Fruit fly (Drosophila melanogaster) whole organism, embryonic: ENCODE data around the gene CG11858.

Source experiments
- Atf6 ChIP-seq: fragments of 200-800 bp; sonication (Bioruptor generic); IDR thresholded peaks from 2 replicates; pipeline ENCODE4 v1.3.6; 2022; ENCODE audit warnings: missing biosample characterization, missing genetic modification characterization
- Blimp-1 ChIP-seq: fragments of 200-800 bp; sonication (Bioruptor generic); optimal IDR thresholded peaks from 3 replicates; lab custom pipeline; 2018; ENCODE audit warnings: missing biosample characterization, missing genetic modification characterization, mild to moderate bottlenecking, moderate library complexity, missing genetic modification reagents
- CG10209 ChIP-seq: fragments of 200-800 bp; sonication (Bioruptor generic); optimal IDR thresholded peaks from 3 replicates; lab custom pipeline; 2017; ENCODE audit warnings: missing biosample characterization, mild to moderate bottlenecking, missing genetic modification characterization, missing genetic modification reagents
- CG1024 ChIP-seq: fragments of 200-800 bp; sonication (Bioruptor generic); IDR thresholded peaks from 2 replicates; pipeline ENCODE4 v1.3.6; 2022; ENCODE audit warnings: missing biosample characterization, missing genetic modification characterization
- CG11560 ChIP-seq: fragments of 200-800 bp; sonication (Bioruptor generic); IDR thresholded peaks from 3 replicates; pipeline ENCODE4 v1.3.6; 2022; ENCODE audit warnings: missing biosample characterization, missing genetic modification characterization
- CG12155 ChIP-seq: fragments of 200-800 bp; sonication (Bioruptor generic); optimal IDR thresholded peaks from 3 replicates; lab custom pipeline; 2016; ENCODE audit warnings: missing biosample characterization, missing genetic modification characterization
- CG12942 ChIP-seq: fragments of 200-800 bp; sonication (Bioruptor generic); optimal IDR thresholded peaks from 3 replicates; lab custom pipeline; 2016; ENCODE audit warnings: missing biosample characterization, missing genetic modification characterization
- CG13296 ChIP-seq: fragments of 200-800 bp; sonication (Bioruptor generic); optimal IDR thresholded peaks from 3 replicates; lab custom pipeline; 2018; ENCODE audit warnings: missing biosample characterization, mild to moderate bottlenecking, missing genetic modification characterization
- CG13624 ChIP-seq: fragments of 200-800 bp; sonication (Bioruptor generic); optimal IDR thresholded peaks from 2 replicates; lab custom pipeline; 2016; ENCODE audit warnings: missing biosample characterization, missing genetic modification characterization
- CG13894 ChIP-seq: fragments of 200-800 bp; sonication (Bioruptor generic); optimal IDR thresholded peaks from 3 replicates; lab custom pipeline; 2018; ENCODE audit warnings: missing biosample characterization, mild to moderate bottlenecking, missing genetic modification characterization, moderate library complexity
- CG1792 ChIP-seq: fragments of 200-800 bp; sonication (Bioruptor generic); optimal IDR thresholded peaks from 2 replicates; lab custom pipeline; 2016; ENCODE audit warnings: missing biosample characterization, missing genetic modification characterization
- CG18011 ChIP-seq: fragments of 200-800 bp; sonication (Bioruptor generic); optimal IDR thresholded peaks from 2 replicates; lab custom pipeline; 2017; ENCODE audit warnings: missing biosample characterization, missing genetic modification characterization, mild to moderate bottlenecking, moderate library complexity, missing genotype
- CG2712 ChIP-seq: fragments of 200-800 bp; optimal IDR thresholded peaks from 3 replicates; lab custom pipeline; 2019; ENCODE audit warnings: missing biosample characterization, mild to moderate bottlenecking, missing genetic modification characterization, moderate library complexity
- CG31365 ChIP-seq: fragments of 200-800 bp; sonication (Bioruptor generic); optimal IDR thresholded peaks from 2 replicates; lab custom pipeline; 2018; ENCODE audit warnings: missing biosample characterization, mild to moderate bottlenecking, missing genetic modification characterization
- CG3163 ChIP-seq: fragments of 200-800 bp; sonication (Bioruptor generic); optimal IDR thresholded peaks from 3 replicates; lab custom pipeline; 2016; ENCODE audit warnings: missing biosample characterization, missing genetic modification characterization
- CG4282 ChIP-seq: fragments of 200-800 bp; sonication (Bioruptor generic); optimal IDR thresholded peaks from 2 replicates; lab custom pipeline; 2016; ENCODE audit warnings: missing biosample characterization, missing genetic modification characterization
- CG43689 ChIP-seq: fragments of 200-800 bp; sonication (Bioruptor generic); IDR thresholded peaks from 2 replicates; pipeline ENCODE4 v1.3.6; 2022; ENCODE audit warnings: missing biosample characterization, missing genetic modification characterization
- CG5953 ChIP-seq: fragments of 200-800 bp; sonication (Bioruptor generic); IDR thresholded peaks from 2 replicates; pipeline ENCODE4 v1.3.6; 2022; ENCODE audit warnings: missing biosample characterization, missing genetic modification characterization
- CG6175 ChIP-seq: fragments of 200-800 bp; sonication (Bioruptor generic); IDR thresholded peaks from 3 replicates; pipeline ENCODE4 v1.3.6; 2022; ENCODE audit warnings: missing biosample characterization, missing genetic modification characterization
- CG7745 ChIP-seq: fragments of 200-800 bp; sonication (Bioruptor generic); optimal IDR thresholded peaks from 2 replicates; lab custom pipeline; 2018; ENCODE audit warnings: missing biosample characterization, mild to moderate bottlenecking, missing genetic modification characterization, moderate library complexity
- CG7987 ChIP-seq: fragments of 200-800 bp; sonication (Bioruptor generic); optimal IDR thresholded peaks from 2 replicates; lab custom pipeline; 2018; ENCODE audit warnings: missing biosample characterization, mild to moderate bottlenecking, missing genetic modification characterization, moderate library complexity
- CG8388 ChIP-seq: fragments of 200-800 bp; sonication (Bioruptor generic); optimal IDR thresholded peaks from 2 replicates; lab custom pipeline; 2019; ENCODE audit warnings: missing biosample characterization, mild to moderate bottlenecking, missing genetic modification characterization, moderate library complexity
- CG9215 ChIP-seq: fragments of 200-800 bp; sonication (Bioruptor generic); IDR thresholded peaks from 2 replicates; pipeline ENCODE4 v1.3.6; 2022; ENCODE audit warnings: missing biosample characterization, missing genetic modification characterization
- Hr78 ChIP-seq, 2 experiments: fragments of 200-800 bp in 1 of 2; fragments of >200 bp in 1 of 2; sonication (Bioruptor generic) in 1 of 2; optimal IDR thresholded peaks; 2 replicates each; lab custom pipeline; 2017 to 2019; ENCODE audit warnings: missing biosample characterization in 2 of 2, missing genetic modification characterization in 2 of 2, mild to moderate bottlenecking in 1 of 2, moderate library complexity in 1 of 2
- Hsf ChIP-seq: fragments of 200-800 bp; sonication (Bioruptor generic); optimal IDR thresholded peaks from 3 replicates; lab custom pipeline; 2016; ENCODE audit warnings: missing biosample characterization, missing genetic modification characterization
- MBD-R2 ChIP-seq: fragments of 200-800 bp; sonication (Bioruptor generic); IDR thresholded peaks from 2 replicates; pipeline ENCODE4 v1.3.6; 2022; ENCODE audit warnings: missing biosample characterization, missing genetic modification characterization
- Side ChIP-seq: fragments of 200-800 bp; sonication (Bioruptor generic); optimal IDR thresholded peaks from 2 replicates; lab custom pipeline; 2016; ENCODE audit warnings: missing biosample characterization, missing genetic modification characterization
- Ssrp ChIP-seq: fragments of 200-800 bp; sonication (Bioruptor generic); optimal IDR thresholded peaks from 2 replicates; lab custom pipeline; 2018; ENCODE audit warnings: missing biosample characterization, mild to moderate bottlenecking, missing genetic modification characterization, moderate library complexity
- al ChIP-seq: fragments of 200-800 bp; sonication (Bioruptor generic); IDR thresholded peaks from 2 replicates; pipeline ENCODE4 v1.3.6; 2022; ENCODE audit warnings: missing biosample characterization, missing genetic modification characterization
- bcd ChIP-seq: fragments of 200-800 bp; sonication (Bioruptor generic); optimal IDR thresholded peaks from 2 replicates; lab custom pipeline; 2017; ENCODE audit warnings: missing biosample characterization, mild to moderate bottlenecking, missing genetic modification characterization
- cas ChIP-seq: fragments of 200-800 bp; sonication (Bioruptor generic); IDR thresholded peaks from 2 replicates; pipeline ENCODE4 v1.3.6; 2022; ENCODE audit warnings: missing biosample characterization, missing genetic modification characterization
- chn ChIP-seq: fragments of 200-800 bp; sonication (Bioruptor generic); optimal IDR thresholded peaks from 2 replicates; lab custom pipeline; 2016; ENCODE audit warnings: missing biosample characterization, missing genetic modification characterization
- crc ChIP-seq: fragments of 200-800 bp; sonication (Bioruptor generic); optimal IDR thresholded peaks from 2 replicates; lab custom pipeline; 2016; ENCODE audit warnings: missing biosample characterization, missing genetic modification characterization
- danr ChIP-seq: fragments of 200-800 bp; sonication (Bioruptor generic); IDR thresholded peaks from 2 replicates; pipeline ENCODE4 v1.3.6; 2022; ENCODE audit warnings: missing biosample characterization, missing genetic modification characterization
- dmrt11E ChIP-seq: fragments of 200-800 bp; sonication (Bioruptor generic); optimal IDR thresholded peaks from 3 replicates; lab custom pipeline; 2018; ENCODE audit warnings: missing biosample characterization, mild to moderate bottlenecking, missing genetic modification characterization, moderate library complexity
- eyg ChIP-seq: fragments of 200-800 bp; sonication (Bioruptor generic); optimal IDR thresholded peaks from 3 replicates; lab custom pipeline; 2016; ENCODE audit warnings: missing biosample characterization, missing genetic modification characterization
- fd102C ChIP-seq: fragments of 200-800 bp; sonication (Bioruptor generic); optimal IDR thresholded peaks from 2 replicates; lab custom pipeline; 2018; ENCODE audit warnings: missing biosample characterization, mild to moderate bottlenecking, missing genetic modification characterization, moderate library complexity
- fd64A ChIP-seq: fragments of 200-800 bp; sonication (Bioruptor generic); optimal IDR thresholded peaks from 3 replicates; lab custom pipeline; 2018; ENCODE audit warnings: missing biosample characterization, mild to moderate bottlenecking, missing genetic modification characterization
- h ChIP-seq: fragments of >200 bp; optimal IDR thresholded peaks from 2 replicates; lab custom pipeline; 2017
- jumu ChIP-seq: fragments of 200-800 bp; sonication (Bioruptor generic); optimal IDR thresholded peaks from 3 replicates; lab custom pipeline; 2016; ENCODE audit warnings: missing biosample characterization, missing genetic modification characterization
- knrl ChIP-seq: fragments of 200-800 bp; sonication (Bioruptor generic); IDR thresholded peaks from 3 replicates; pipeline ENCODE4 v1.3.6; 2022; ENCODE audit warnings: missing biosample characterization, missing genetic modification characterization; ENCODE audit not compliant: partially characterized antibody
- lab ChIP-seq: fragments of 200-800 bp; sonication (Bioruptor generic); optimal IDR thresholded peaks from 3 replicates; lab custom pipeline; 2017; ENCODE audit warnings: missing biosample characterization, missing genetic modification characterization, mild to moderate bottlenecking, moderate library complexity, missing genetic modification reagents
- nerfin-2 ChIP-seq: fragments of 200-800 bp; sonication (Bioruptor generic); IDR thresholded peaks from 2 replicates; pipeline ENCODE4 v1.3.6; 2022; ENCODE audit warnings: missing biosample characterization, missing genetic modification characterization; ENCODE audit not compliant: partially characterized antibody
- oc ChIP-seq: fragments of 200-800 bp; sonication (Bioruptor generic); optimal IDR thresholded peaks from 2 replicates; lab custom pipeline; 2018; ENCODE audit warnings: missing biosample characterization, mild to moderate bottlenecking, missing genetic modification characterization, moderate library complexity
- onecut ChIP-seq: fragments of 200-800 bp; sonication (Bioruptor generic); IDR thresholded peaks from 2 replicates; pipeline ENCODE4 v1.3.6; 2022; ENCODE audit warnings: missing biosample characterization, missing genetic modification characterization
- schlank ChIP-seq: fragments of 200-800 bp; sonication (Bioruptor generic); optimal IDR thresholded peaks from 2 replicates; lab custom pipeline; 2018; ENCODE audit warnings: missing biosample characterization, mild to moderate bottlenecking, missing genetic modification characterization
- slp2 ChIP-seq: fragments of 200-800 bp; sonication (Bioruptor generic); optimal IDR thresholded peaks from 2 replicates; lab custom pipeline; 2016; ENCODE audit warnings: missing biosample characterization, missing genetic modification characterization
- stwl ChIP-seq: fragments of 200-800 bp; sonication (Bioruptor generic); optimal IDR thresholded peaks from 3 replicates; lab custom pipeline; 2018; ENCODE audit warnings: missing biosample characterization, mild to moderate bottlenecking, missing genetic modification characterization, moderate library complexity
- tna ChIP-seq: fragments of 200-800 bp; sonication (Bioruptor generic); IDR thresholded peaks from 2 replicates; pipeline ENCODE4 v1.3.6; 2022; ENCODE audit warnings: missing biosample characterization, missing genetic modification characterization; ENCODE audit not compliant: partially characterized antibody
- trem ChIP-seq: fragments of 200-800 bp; optimal IDR thresholded peaks from 3 replicates; lab custom pipeline; 2019; ENCODE audit warnings: missing biosample characterization, mild to moderate bottlenecking, missing genetic modification characterization, moderate library complexity

The CG11858 gene

DNA sequence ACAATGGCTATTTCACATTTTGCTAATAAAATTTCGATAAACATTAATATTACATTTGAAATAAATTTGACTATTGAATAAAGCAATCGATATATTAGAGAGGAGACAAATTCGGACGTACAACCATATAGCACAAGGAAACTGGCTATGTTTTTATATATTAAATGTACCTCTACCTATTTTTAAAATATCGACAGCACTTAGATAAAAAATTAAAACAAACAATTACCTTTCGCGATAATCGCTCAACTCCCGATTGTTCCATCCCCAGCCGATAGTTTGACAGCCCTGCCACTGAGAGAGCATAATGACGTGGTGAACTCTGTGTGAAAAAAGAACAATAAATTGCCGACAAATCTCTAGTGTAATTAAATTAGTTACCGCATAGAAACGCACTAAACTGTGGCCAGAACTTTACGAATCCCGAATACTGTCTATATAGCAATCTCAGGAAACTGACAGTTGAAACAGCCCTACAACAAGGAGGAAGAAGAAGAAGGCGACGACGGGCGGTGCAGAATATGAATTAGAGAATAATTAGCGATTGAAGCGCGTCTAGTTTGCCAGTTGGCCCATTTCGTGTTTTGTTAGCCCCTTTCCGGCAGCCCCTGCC is 3.8 kb upstream of the CG11858 start, which contains the start of gene CG11857 (continued):
- peak; percentile 98 for TF ChIP-seq CG2712
- peak; percentile 79 for TF ChIP-seq fd102C (GFP tag; lab: Kevin White, UChicago)
- TF ChIP-seq knrl (GFP tag; lab: Robert Waterston, UW): peak; percentile 100
- TF ChIP-seq tna (GFP tag; lab: Robert Waterston, UW): peak; percentile 99
- peak; percentile 94 for TF ChIP-seq oc
- peak; percentile 99 for TF ChIP-seq nerfin-2 (GFP tag; lab: Robert Waterston, UW)
- peak; percentile 93 for TF ChIP-seq CG13296
- TF ChIP-seq Hsf: peak; percentile 99
- peak; percentile 96 for TF ChIP-seq slp2 (GFP tag; lab: Kevin White, UChicago)
- peak; percentile 98 for TF ChIP-seq CG12942 (GFP tag; lab: Kevin White, UChicago)
- peak; percentile 83 for TF ChIP-seq CG31365 (tag; lab: Kevin White, UChicago)
- peak; percentile 95 for TF ChIP-seq CG1024 (GFP tag; lab: Robert Waterston, UW)
- TF ChIP-seq dmrt11E (tag; lab: Kevin White, UChicago): peak; percentile 98
- TF ChIP-seq CG8388 (GFP tag; lab: Kevin White, UChicago): peak; percentile 95
- peak; percentile 97 for TF ChIP-seq trem (tag; lab: Kevin White, UChicago)
- peak; percentile 97 for TF ChIP-seq CG13894
- peak; percentile 93 for TF ChIP-seq onecut (GFP tag; lab: Robert Waterston, UW)
- peak; percentile 98 for TF ChIP-seq CG6175 (GFP tag; lab: Robert Waterston, UW)
- peak; percentile 99 for TF ChIP-seq CG13624
- peak; percentile 96 for TF ChIP-seq CG4282 (GFP tag; lab: Kevin White, UChicago)
- peak; percentile 99 for TF ChIP-seq al (GFP tag; lab: Robert Waterston, UW)
- TF ChIP-seq CG9215 (GFP tag; lab: Robert Waterston, UW): peak; percentile 99
- TF ChIP-seq CG11560: peak; percentile 93
- peak; percentile 95 for TF ChIP-seq CG7987 (GFP tag; lab: Kevin White, UChicago)
- TF ChIP-seq stwl (tag; lab: Kevin White, UChicago): peak; percentile 91
- TF ChIP-seq h (lab: Kevin White, UChicago): no peak
- peak; percentile 97 for TF ChIP-seq jumu
- peak; percentile 96 for TF ChIP-seq schlank (tag; lab: Kevin White, UChicago)
- TF ChIP-seq eyg: peak; percentile 94
- peak; percentile 98 for TF ChIP-seq CG12155 (GFP tag; lab: Kevin White, UChicago)
- no peak for TF ChIP-seq Hr78 (GFP tag; optimal IDR thresholded peaks at IDR 0.05; lab: Kevin White, UChicago)
- TF ChIP-seq CG3163: peak; percentile 87
- TF ChIP-seq CG5953 (GFP tag; lab: Robert Waterston, UW): peak; percentile 96
- TF ChIP-seq CG18011 (GFP tag; lab: Kevin White, UChicago): peak; percentile 90
- TF ChIP-seq CG43689 (GFP tag; lab: Robert Waterston, UW): peak; percentile 93
- TF ChIP-seq CG7745 (tag; lab: Kevin White, UChicago): peak; percentile 76
- TF ChIP-seq Ssrp (tag; lab: Kevin White, UChicago): peak; percentile 99
- TF ChIP-seq crc: peak; percentile 95
- peak; percentile 95 for TF ChIP-seq Blimp-1 (GFP tag; lab: Kevin White, UChicago)
- TF ChIP-seq bcd (GFP tag; lab: Kevin White, UChicago): peak; percentile 97
- TF ChIP-seq MBD-R2 (GFP tag; lab: Robert Waterston, UW): peak; percentile 99
- peak; percentile 98 for TF ChIP-seq Atf6
- TF ChIP-seq cas: peak; percentile 98
- TF ChIP-seq lab (GFP tag; lab: Kevin White, UChicago): peak; percentile 98
- peak; percentile 98 for TF ChIP-seq danr (GFP tag; lab: Robert Waterston, UW)
- TF ChIP-seq fd64A (GFP tag; lab: Kevin White, UChicago): peak; percentile 78
- TF ChIP-seq CG1792 (GFP tag; lab: Kevin White, UChicago): peak; percentile 95
- TF ChIP-seq chn: peak; percentile 98
- TF ChIP-seq CG10209 (GFP tag; lab: Kevin White, UChicago): peak; percentile 97
- TF ChIP-seq Side (GFP tag; lab: Kevin White, UChicago): peak; percentile 95
